Worm (Caenorhabditis elegans) whole organism, midembryonic: Measurements from ENCODE around the gene K08C7.1.

Experiments used
- cog-1 ChIP-seq: sonication (generic microtip); optimal IDR thresholded peaks from 2 replicates; lab custom pipeline; 2016; ENCODE audit warnings: missing genetic modification characterization, missing compliant biosample characterization
- med-1 ChIP-seq: sonication (generic microtip); optimal IDR thresholded peaks from 2 replicates; lab custom pipeline; 2017; ENCODE audit warnings: missing genetic modification characterization, mild to moderate bottlenecking, missing compliant biosample characterization, antibody characterized with exemption, missing genetic modification reagents; ENCODE audit not compliant: insufficient read depth
- ztf-23 ChIP-seq: fragments of 200-800 bp; sonication (Bioruptor generic); IDR thresholded peaks from 2 replicates; pipeline ENCODE4 v1.3.6; 2022; ENCODE audit warnings: missing genetic modification reagents, missing genetic modification characterization, missing compliant biosample characterization
- ztf-29 ChIP-seq: fragments of 200-800 bp; sonication (Bioruptor generic); IDR thresholded peaks from 2 replicates; pipeline ENCODE4 v1.3.6; 2022; ENCODE audit warnings: missing genetic modification reagents, missing genetic modification characterization, missing compliant biosample characterization

DNA sequence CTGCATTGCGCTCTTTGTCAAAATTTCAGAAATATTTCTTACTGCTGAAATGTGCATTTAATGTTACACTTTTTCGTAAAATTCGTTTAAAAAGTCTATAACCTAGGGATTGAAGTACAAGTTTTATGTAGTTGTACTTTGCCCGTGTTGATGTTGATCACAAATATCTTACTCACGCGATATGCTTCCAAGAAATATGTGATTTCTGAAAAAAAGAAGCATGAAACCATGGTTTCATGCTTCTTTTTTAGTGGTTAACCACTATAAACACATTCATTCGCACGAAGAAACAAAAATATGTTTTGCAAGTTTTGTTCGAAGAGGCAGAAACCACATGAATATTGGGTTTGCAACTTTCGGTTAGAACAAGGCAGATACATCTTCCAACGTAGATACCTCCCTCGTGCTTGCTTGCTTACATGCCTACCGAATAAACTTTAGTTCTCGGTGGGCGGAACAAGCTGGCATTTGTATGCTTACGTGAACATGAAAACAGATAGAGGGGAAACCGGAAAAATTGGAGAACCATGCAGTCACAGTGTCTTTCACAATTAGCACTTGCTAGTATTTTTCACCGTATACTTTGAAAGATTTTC is 32.5 kb downstream of the K08C7.1 start, which contains the start of gene R102.3:
- no peak for TF ChIP-seq cog-1 (tag; lab: Kevin White, UChicago)
- no peak for TF ChIP-seq ztf-23
- no peak for TF ChIP-seq ztf-29 (GFP tag; lab: Robert Waterston, UW)
- no peak for TF ChIP-seq med-1 (GFP tag; lab: Kevin White, UChicago)
